Worm (Caenorhabditis elegans) whole organism, early embryonic: Measurements from ENCODE around the gene rpl-9.

Source experiments
- hmbx-1 ChIP-seq: sonication (generic microtip); optimal IDR thresholded peaks from 2 replicates; lab custom pipeline; 2016; ENCODE audit warnings: mild to moderate bottlenecking, missing genetic modification characterization, missing compliant biosample characterization
- hnd-1 ChIP-seq: sonication (generic microtip); optimal IDR thresholded peaks from 2 replicates; lab custom pipeline; 2016; ENCODE audit warnings: missing genetic modification characterization, missing compliant biosample characterization
- scrt-1 ChIP-seq: fragments of 200-800 bp; sonication (Bioruptor generic); IDR thresholded peaks from 2 replicates; pipeline ENCODE4 v1.3.6; 2022; ENCODE audit warnings: missing genetic modification characterization, missing compliant biosample characterization
- tbx-11 ChIP-seq: fragments of 200-800 bp; sonication (Bioruptor generic); IDR thresholded peaks from 2 replicates; pipeline ENCODE4 v1.3.6; 2022; ENCODE audit warnings: missing genetic modification characterization, missing compliant biosample characterization
- tbx-37 ChIP-seq: fragments of 200-800 bp; sonication (Bioruptor generic); conservative IDR thresholded peaks from 2 replicates; pipeline ENCODE4 v1.3.6; 2022; ENCODE audit warnings: missing genetic modification reagents, missing genetic modification characterization, missing compliant biosample characterization
- tra-4 ChIP-seq: sonication (generic microtip); optimal IDR thresholded peaks from 2 replicates; lab custom pipeline; 2017; ENCODE audit warnings: missing genetic modification characterization, missing compliant biosample characterization

Gene rpl-9

DNA sequence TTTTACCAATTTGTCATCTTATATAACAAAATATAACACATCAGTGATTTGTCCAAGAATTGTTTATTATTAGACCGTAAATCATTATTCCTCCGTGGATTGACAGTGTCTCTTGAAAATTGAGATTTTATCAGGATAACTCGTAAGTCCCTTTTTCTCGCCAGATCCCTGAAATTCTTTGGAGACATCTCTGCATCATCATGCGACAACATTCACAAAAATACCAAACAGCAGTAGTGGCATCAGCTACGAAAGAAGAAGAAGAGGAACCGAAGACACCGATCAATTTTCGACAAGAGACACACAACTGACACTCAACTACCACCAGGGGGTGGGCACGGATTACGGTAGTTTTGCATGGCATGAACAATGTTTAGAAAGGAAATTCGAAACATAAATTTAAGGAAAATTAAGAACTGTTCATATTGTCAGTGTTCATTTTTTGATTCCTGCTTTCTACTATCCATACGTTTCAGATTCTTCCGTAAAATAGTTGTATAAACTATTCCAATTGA lies 47.7 kb downstream of the rpl-9 start:
- TF ChIP-seq tra-4 (tag; lab: Kevin White, UChicago) (no peak), tbx-11 (GFP tag; lab: Robert Waterston, UW) (no peak), scrt-1 (GFP tag; lab: Robert Waterston, UW) (no peak), hnd-1 (tag; lab: Kevin White, UChicago) (no peak), tbx-37 (GFP tag; lab: Robert Waterston, UW) (no peak), hmbx-1 (no peak)
